Fruit fly (Drosophila melanogaster) whole organism, embryonic: ENCODE data around the gene CG11698.

Experiments used
- CG10209 ChIP-seq: fragments of 200-800 bp; sonication (Bioruptor generic); optimal IDR thresholded peaks from 3 replicates; lab custom pipeline; 2017; ENCODE audit warnings: missing biosample characterization, mild to moderate bottlenecking, missing genetic modification characterization, missing genetic modification reagents
- CG10543 ChIP-seq: fragments of 200-800 bp; sonication (Bioruptor generic); optimal IDR thresholded peaks from 3 replicates; lab custom pipeline; 2017; ENCODE audit warnings: missing biosample characterization, mild to moderate bottlenecking, missing genetic modification characterization, moderate library complexity
- CG10654 ChIP-seq: fragments of 200-800 bp; sonication (Bioruptor generic); optimal IDR thresholded peaks from 2 replicates; lab custom pipeline; 2016; ENCODE audit warnings: missing biosample characterization, missing genetic modification characterization
- CG12299 ChIP-seq: fragments of 200-800 bp; sonication (Bioruptor generic); optimal IDR thresholded peaks from 2 replicates; lab custom pipeline; 2018; ENCODE audit warnings: missing biosample characterization, mild to moderate bottlenecking, missing genetic modification characterization
- CG12942 ChIP-seq: fragments of 200-800 bp; sonication (Bioruptor generic); optimal IDR thresholded peaks from 3 replicates; lab custom pipeline; 2016; ENCODE audit warnings: missing biosample characterization, missing genetic modification characterization
- CG15073 ChIP-seq: fragments of 200-800 bp; sonication (Bioruptor generic); optimal IDR thresholded peaks from 2 replicates; lab custom pipeline; 2016; ENCODE audit warnings: missing biosample characterization, missing genetic modification characterization
- CG16815 ChIP-seq: fragments of 200-800 bp; sonication (Bioruptor generic); optimal IDR thresholded peaks from 3 replicates; lab custom pipeline; 2017; ENCODE audit warnings: missing biosample characterization, mild to moderate bottlenecking, missing genetic modification characterization
- CG34224 ChIP-seq: fragments of 200-800 bp; sonication (Bioruptor generic); IDR thresholded peaks from 3 replicates; pipeline ENCODE4 v1.3.6; 2022; ENCODE audit warnings: missing biosample characterization, missing genetic modification characterization; ENCODE audit not compliant: partially characterized antibody
- CG42726 ChIP-seq: fragments of 200-800 bp; sonication (Bioruptor generic); IDR thresholded peaks from 2 replicates; pipeline ENCODE4 v1.3.6; 2022; ENCODE audit warnings: missing biosample characterization, missing genetic modification characterization; ENCODE audit not compliant: partially characterized antibody
- CG4707 ChIP-seq: fragments of 200-800 bp; sonication (Bioruptor generic); optimal IDR thresholded peaks from 2 replicates; lab custom pipeline; 2018; ENCODE audit warnings: missing biosample characterization, mild to moderate bottlenecking, missing genetic modification characterization, moderate library complexity
- CG5953 ChIP-seq: fragments of 200-800 bp; sonication (Bioruptor generic); IDR thresholded peaks from 2 replicates; pipeline ENCODE4 v1.3.6; 2022; ENCODE audit warnings: missing biosample characterization, missing genetic modification characterization
- CG6654 ChIP-seq: fragments of 200-800 bp; sonication (Bioruptor generic); optimal IDR thresholded peaks from 2 replicates; lab custom pipeline; 2017; ENCODE audit warnings: missing biosample characterization, mild to moderate bottlenecking, missing genetic modification characterization
- CG6689 ChIP-seq: fragments of 200-800 bp; sonication (Bioruptor generic); IDR thresholded peaks from 2 replicates; pipeline ENCODE4 v1.3.6; 2022; ENCODE audit warnings: missing biosample characterization, missing genetic modification characterization
- CG7963 ChIP-seq: fragments of 200-800 bp; sonication (Bioruptor generic); IDR thresholded peaks from 3 replicates; pipeline ENCODE4 v1.3.6; 2022; ENCODE audit warnings: missing biosample characterization, missing genetic modification characterization; ENCODE audit not compliant: partially characterized antibody
- CG9876 ChIP-seq: fragments of 200-800 bp; sonication (Bioruptor generic); optimal IDR thresholded peaks from 2 replicates; lab custom pipeline; 2016; ENCODE audit warnings: missing biosample characterization, missing genetic modification characterization
- CoRest ChIP-seq: fragments of 200-800 bp; sonication (Bioruptor generic); optimal IDR thresholded peaks from 3 replicates; lab custom pipeline; 2018; ENCODE audit warnings: missing biosample characterization, mild to moderate bottlenecking, missing genetic modification characterization, moderate library complexity
- Dip3 ChIP-seq: fragments of 200-800 bp; sonication (Bioruptor generic); optimal IDR thresholded peaks from 3 replicates; lab custom pipeline; 2016; ENCODE audit warnings: missing biosample characterization, missing genetic modification characterization
- Fer1 ChIP-seq: fragments of 200-800 bp; sonication (Bioruptor generic); optimal IDR thresholded peaks from 2 replicates; lab custom pipeline; 2017; ENCODE audit warnings: missing biosample characterization, mild to moderate bottlenecking, missing genetic modification characterization
- GATAe ChIP-seq: fragments of 200-800 bp; sonication (Bioruptor generic); conservative IDR thresholded peaks from 2 replicates; pipeline ENCODE4 v1.3.6; 2022; ENCODE audit warnings: missing biosample characterization, missing genetic modification characterization
- HHEX ChIP-seq: fragments of 200-800 bp; sonication (Bioruptor generic); optimal IDR thresholded peaks from 3 replicates; lab custom pipeline; 2017; ENCODE audit warnings: missing biosample characterization, mild to moderate bottlenecking, missing genetic modification characterization, missing genetic modification reagents
- Hmr ChIP-seq: fragments of 200-800 bp; sonication (Bioruptor generic); optimal IDR thresholded peaks from 3 replicates; lab custom pipeline; 2017; ENCODE audit warnings: mild to moderate bottlenecking, missing biosample characterization, missing genetic modification reagents, missing genetic modification characterization
- Hr39 ChIP-seq: fragments of >200 bp; optimal IDR thresholded peaks from 2 replicates; lab custom pipeline; 2017
- Med ChIP-seq: fragments of 200-800 bp; sonication (Bioruptor generic); peaks from one replicate; lab custom pipeline; 2016; ENCODE audit warnings: missing biosample characterization, missing genetic modification characterization, mild to moderate bottlenecking, inconsistent platforms, moderate library complexity
- NC2α ChIP-seq: fragments of 200-800 bp; sonication (Bioruptor generic); optimal IDR thresholded peaks from 2 replicates; lab custom pipeline; 2016; ENCODE audit warnings: missing biosample characterization, missing genetic modification characterization
- Opbp ChIP-seq: fragments of 200-800 bp; sonication (Bioruptor generic); IDR thresholded peaks from 3 replicates; pipeline ENCODE4 v1.3.6; 2022; ENCODE audit warnings: missing biosample characterization, missing genetic modification characterization; ENCODE audit not compliant: partially characterized antibody
- PHDP ChIP-seq: fragments of 200-800 bp; sonication (Bioruptor generic); optimal IDR thresholded peaks from 3 replicates; lab custom pipeline; 2018; ENCODE audit warnings: missing biosample characterization, mild to moderate bottlenecking, missing genetic modification characterization, moderate library complexity
- Side ChIP-seq: fragments of 200-800 bp; sonication (Bioruptor generic); optimal IDR thresholded peaks from 2 replicates; lab custom pipeline; 2016; ENCODE audit warnings: missing biosample characterization, missing genetic modification characterization
- Sox100B ChIP-seq: fragments of 200-800 bp; sonication (Bioruptor generic); optimal IDR thresholded peaks from 3 replicates; lab custom pipeline; 2018; ENCODE audit warnings: missing biosample characterization, mild to moderate bottlenecking, missing genetic modification characterization
- YL-1 ChIP-seq: fragments of 200-800 bp; sonication (Bioruptor generic); optimal IDR thresholded peaks from 3 replicates; lab custom pipeline; 2017; ENCODE audit warnings: missing biosample characterization, mild to moderate bottlenecking, missing genetic modification characterization
- ato ChIP-seq: fragments of 200-800 bp; sonication (Bioruptor generic); IDR thresholded peaks from 2 replicates; pipeline ENCODE4 v1.3.6; 2022; ENCODE audit warnings: missing biosample characterization, missing genetic modification characterization; ENCODE audit not compliant: partially characterized antibody
- bowl ChIP-seq: fragments of 200-800 bp; sonication (Bioruptor generic); IDR thresholded peaks from 2 replicates; pipeline ENCODE4 v1.3.6; 2022; ENCODE audit warnings: missing biosample characterization, missing genetic modification characterization
- exex ChIP-seq: fragments of 200-800 bp; sonication (Bioruptor generic); optimal IDR thresholded peaks from 4 replicates; lab custom pipeline; 2018; ENCODE audit warnings: missing biosample characterization, mild to moderate bottlenecking, missing genetic modification characterization, moderate library complexity
- fd3F ChIP-seq: fragments of 200-800 bp; sonication (Bioruptor generic); optimal IDR thresholded peaks from 2 replicates; lab custom pipeline; 2018; ENCODE audit warnings: missing biosample characterization, mild to moderate bottlenecking, missing genetic modification characterization, moderate library complexity
- fd96Cb ChIP-seq: fragments of 200-800 bp; sonication (Bioruptor generic); optimal IDR thresholded peaks from 2 replicates; lab custom pipeline; 2018; ENCODE audit warnings: missing biosample characterization, mild to moderate bottlenecking, missing genetic modification characterization, moderate library complexity
- gce ChIP-seq: fragments of 200-800 bp; sonication (Bioruptor generic); IDR thresholded peaks from 3 replicates; pipeline ENCODE4 v1.3.6; 2022; ENCODE audit warnings: missing biosample characterization, missing genetic modification characterization
- h ChIP-seq: fragments of >200 bp; optimal IDR thresholded peaks from 2 replicates; lab custom pipeline; 2017
- jumu ChIP-seq: fragments of 200-800 bp; sonication (Bioruptor generic); optimal IDR thresholded peaks from 3 replicates; lab custom pipeline; 2016; ENCODE audit warnings: missing biosample characterization, missing genetic modification characterization
- oc ChIP-seq: fragments of 200-800 bp; sonication (Bioruptor generic); optimal IDR thresholded peaks from 2 replicates; lab custom pipeline; 2018; ENCODE audit warnings: missing biosample characterization, mild to moderate bottlenecking, missing genetic modification characterization, moderate library complexity
- pita ChIP-seq: fragments of 200-800 bp; sonication (Bioruptor generic); optimal IDR thresholded peaks from 2 replicates; lab custom pipeline; 2017; ENCODE audit warnings: missing biosample characterization, mild to moderate bottlenecking, missing genetic modification characterization
- pnt ChIP-seq: fragments of 200-800 bp; sonication (Bioruptor generic); optimal IDR thresholded peaks from 3 replicates; lab custom pipeline; 2016; ENCODE audit warnings: missing biosample characterization, missing genetic modification characterization
- pros ChIP-seq: fragments of 200-800 bp; sonication (Bioruptor generic); optimal IDR thresholded peaks from 3 replicates; lab custom pipeline; 2019; ENCODE audit warnings: missing biosample characterization, mild to moderate bottlenecking, missing genetic modification characterization, moderate library complexity
- rib ChIP-seq: fragments of 200-800 bp; sonication (Bioruptor generic); IDR thresholded peaks from 2 replicates; pipeline ENCODE4 v1.3.6; 2022; ENCODE audit warnings: missing biosample characterization, missing genetic modification characterization
- sens-2 ChIP-seq: fragments of 200-800 bp; sonication (Bioruptor generic); IDR thresholded peaks from 2 replicates; pipeline ENCODE4 v1.3.6; 2022; ENCODE audit warnings: missing biosample characterization, missing genetic modification characterization
- shn ChIP-seq: fragments of 200-800 bp; sonication (Bioruptor generic); optimal IDR thresholded peaks from 3 replicates; lab custom pipeline; 2016; ENCODE audit warnings: missing biosample characterization, missing genetic modification characterization
- so ChIP-seq: fragments of 200-800 bp; sonication (Bioruptor generic); IDR thresholded peaks from 3 replicates; pipeline ENCODE4 v1.3.6; 2022; ENCODE audit warnings: missing biosample characterization, missing genetic modification characterization
- trem ChIP-seq: fragments of 200-800 bp; optimal IDR thresholded peaks from 3 replicates; lab custom pipeline; 2019; ENCODE audit warnings: missing biosample characterization, mild to moderate bottlenecking, missing genetic modification characterization, moderate library complexity
- unc-4 ChIP-seq: fragments of 200-800 bp; sonication (Bioruptor generic); IDR thresholded peaks from 2 replicates; pipeline ENCODE4 v1.3.6; 2022; ENCODE audit warnings: missing biosample characterization, missing genetic modification characterization; ENCODE audit not compliant: partially characterized antibody
- wek ChIP-seq: fragments of 200-800 bp; sonication (Bioruptor generic); optimal IDR thresholded peaks from 3 replicates; lab custom pipeline; 2018; ENCODE audit warnings: missing biosample characterization, mild to moderate bottlenecking, missing genetic modification characterization, moderate library complexity
- zen ChIP-seq: fragments of 200-800 bp; sonication (Bioruptor generic); optimal IDR thresholded peaks from 3 replicates; lab custom pipeline; 2018; ENCODE audit warnings: missing biosample characterization, mild to moderate bottlenecking, missing genetic modification characterization, moderate library complexity

The CG11698 gene

dm6 chr3R:8264302-8265080 is 47.5 kb upstream of the CG11698 start, which contains the start of the genes RPA1 and Mcm2 (continued):
- peak; percentile 93 for TF ChIP-seq CoRest (tag; lab: Kevin White, UChicago)
- peak; percentile 55 for TF ChIP-seq HHEX (GFP tag; lab: Kevin White, UChicago)
- no peak for TF ChIP-seq bowl (GFP tag; lab: Robert Waterston, UW)
- TF ChIP-seq zen = peak; percentile 38
- peak; percentile 40 for TF ChIP-seq CG6654 (GFP tag; lab: Kevin White, UChicago)
- peak; percentile 70 for TF ChIP-seq CG10654 (GFP tag; lab: Kevin White, UChicago)
- peak; percentile 80 for TF ChIP-seq Hmr (GFP tag; lab: Kevin White, UChicago)
- TF ChIP-seq fd3F = peak; percentile 74
- peak; percentile 30 for TF ChIP-seq CG12299 (tag; lab: Kevin White, UChicago)
- TF ChIP-seq h (lab: Kevin White, UChicago) = no peak
- TF ChIP-seq Side (GFP tag; lab: Kevin White, UChicago) = peak; percentile 5
- TF ChIP-seq pros (GFP tag; lab: Kevin White, UChicago) = no peak
- no peak for TF ChIP-seq NC2α (GFP tag; lab: Kevin White, UChicago)
- TF ChIP-seq rib (GFP tag; lab: Robert Waterston, UW) = peak; percentile 14; the same call in 1 of the 2 replicates
- peak; percentile 10; the same call in 1 of the 3 replicates for TF ChIP-seq Opbp (GFP tag; lab: Robert Waterston, UW)
- TF ChIP-seq Dip3 (GFP tag; lab: Kevin White, UChicago) = peak; percentile 78
- no peak for TF ChIP-seq CG4707 (GFP tag; lab: Kevin White, UChicago)
- no peak for TF ChIP-seq PHDP (tag; lab: Kevin White, UChicago)
- no peak for TF ChIP-seq pita (GFP tag; lab: Kevin White, UChicago)
- peak; percentile 76 for TF ChIP-seq CG10209 (GFP tag; lab: Kevin White, UChicago)
- peak; percentile 34 for TF ChIP-seq shn
- TF ChIP-seq so (GFP tag; lab: Robert Waterston, UW) = 0 out of 3 replicates have a peak, but pooled peaks have one; percentile 45
- TF ChIP-seq CG7963 (GFP tag; lab: Robert Waterston, UW) = no peak
- peak; percentile 35; the same call in 1 of the 2 replicates for TF ChIP-seq CG5953
- peak; percentile 18 for TF ChIP-seq CG15073
- TF ChIP-seq CG9876 = peak; percentile 17
- no peak for TF ChIP-seq Fer1
- TF ChIP-seq Hr39 (lab: Kevin White, UChicago) = no peak
- peak; percentile 28 for TF ChIP-seq jumu (GFP tag; lab: Kevin White, UChicago)
- peak; percentile 57 for TF ChIP-seq ato (GFP tag; lab: Robert Waterston, UW)
- peak; percentile 69 for TF ChIP-seq CG12942 (GFP tag; lab: Kevin White, UChicago)
- TF ChIP-seq CG10543 (GFP tag; lab: Kevin White, UChicago) = peak; percentile 89
- TF ChIP-seq gce = no peak
- TF ChIP-seq pnt = peak; percentile 45
- TF ChIP-seq oc (tag; lab: Kevin White, UChicago) = peak; percentile 40
- TF ChIP-seq CG42726 (GFP tag; lab: Robert Waterston, UW) = 0 out of 2 replicates have a peak, but pooled peaks have one; percentile 38
- TF ChIP-seq trem (tag; lab: Kevin White, UChicago) = peak; percentile 49
- TF ChIP-seq Med (GFP tag; lab: Kevin White, UChicago) = peak; percentile 88
- no peak for TF ChIP-seq unc-4 (GFP tag; lab: Robert Waterston, UW)
- TF ChIP-seq CG16815 (GFP tag; lab: Kevin White, UChicago) = peak; percentile 89
- TF ChIP-seq wek = no peak
- peak; percentile 33 for TF ChIP-seq GATAe (GFP tag; lab: Robert Waterston, UW)
- no peak for TF ChIP-seq CG34224
- TF ChIP-seq sens-2 = peak; percentile 56; the same call in 1 of the 2 replicates
- peak; percentile 81 for TF ChIP-seq CG6689 (GFP tag; lab: Robert Waterston, UW)
- TF ChIP-seq fd96Cb (tag; lab: Kevin White, UChicago) = peak; percentile 63
- peak; percentile 65 for TF ChIP-seq YL-1 (GFP tag; lab: Kevin White, UChicago)
- no peak for TF ChIP-seq Sox100B (GFP tag; lab: Kevin White, UChicago)
- TF ChIP-seq exex (tag; lab: Kevin White, UChicago) = no peak
